Worm (Caenorhabditis elegans): ENCODE measurements around the gene F07G11.4.

DNA sequence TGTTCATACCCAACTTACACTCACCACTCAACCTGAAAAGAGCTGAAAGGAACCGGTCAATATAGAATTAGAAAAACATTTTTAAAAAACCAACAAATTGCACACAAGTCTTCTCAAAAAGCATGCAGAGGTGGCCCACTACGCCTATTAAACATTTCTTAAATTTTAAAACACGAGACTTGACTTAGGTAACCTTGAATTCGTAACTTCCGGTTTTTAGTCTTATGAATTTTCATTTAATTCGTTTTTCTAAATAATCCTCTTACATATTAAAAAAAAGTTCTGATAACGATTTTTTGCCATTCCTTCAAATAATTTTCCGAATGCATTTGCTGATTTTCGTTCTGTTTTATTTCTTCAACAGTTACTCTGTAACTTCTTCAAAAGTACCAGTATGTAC, 32.9 kb upstream of the F07G11.4 start, which contains the start of gene clec-7:
- TF ChIP-seq gei-17 (GFP tag; optimal IDR thresholded peaks at IDR 0.05) (no peak), nfya-1 (tag; optimal IDR thresholded peaks at IDR 0.05; ENCODE audit: borderline replicate concordance, insufficient read depth) (no peak), B0019.2 (GFP tag; conservative IDR thresholded peaks at IDR 0.05) (no peak), tlf-1 (GFP tag; optimal IDR thresholded peaks at IDR 0.05) (no peak), ets-4 (GFP tag; optimal IDR thresholded peaks at IDR 0.05) (no peak), snpc-4 (GFP tag; optimal IDR thresholded peaks at IDR 0.05) (no peak), snpc-4 (tag; optimal IDR thresholded peaks at IDR 0.05) (no peak), cebp-1 (GFP tag; IDR thresholded peaks at IDR 0.05) (no peak), cebp-1 (tag; optimal IDR thresholded peaks at IDR 0.05) (no peak), egl-18 (GFP tag; IDR thresholded peaks at IDR 0.05) (no peak), hmg-20 (GFP tag; IDR thresholded peaks at IDR 0.05) (no peak), unc-62 (GFP tag; optimal IDR thresholded peaks at IDR 0.05) (no peak), Y95B8A.8 (GFP tag; IDR thresholded peaks at IDR 0.05) (no peak), attf-3 (GFP tag; conservative IDR thresholded peaks at IDR 0.05) (no peak), let-607 (tag; optimal IDR thresholded peaks at IDR 0.05) (no peak)
